Fruit fly (Drosophila melanogaster) whole organism, wandering third instar larva: ENCODE results near the gene CG3662.

Experiments used
- Abd-B ChIP-seq: fragments of >200 bp; optimal IDR thresholded peaks from 2 replicates; lab custom pipeline; 2017; ENCODE audit warnings: missing biosample characterization, missing genetic modification characterization
- CG32264 ChIP-seq: fragments of 200-800 bp; sonication (Bioruptor generic); optimal IDR thresholded peaks from 2 replicates; lab custom pipeline; 2016; ENCODE audit warnings: missing biosample characterization, missing genetic modification characterization
- CG9705 ChIP-seq: fragments of 200-800 bp; sonication (Bioruptor generic); optimal IDR thresholded peaks from 2 replicates; lab custom pipeline; 2018; ENCODE audit warnings: missing biosample characterization, mild to moderate bottlenecking, missing genetic modification characterization
- CrebA ChIP-seq: fragments of 200-800 bp; sonication (Bioruptor generic); optimal IDR thresholded peaks from 2 replicates; lab custom pipeline; 2016; ENCODE audit warnings: missing biosample characterization, mild to moderate bottlenecking, missing genetic modification characterization, borderline replicate concordance
- Dfd ChIP-seq: fragments of >200 bp; optimal IDR thresholded peaks from 2 replicates; lab custom pipeline; 2017; ENCODE audit warnings: missing biosample characterization, missing genetic modification characterization
- Dif ChIP-seq: fragments of 200-275, 200-300 bp; sonication (Bioruptor generic); optimal IDR thresholded peaks from 2 replicates; lab custom pipeline; 2018; ENCODE audit warnings: missing biosample characterization, missing genetic modification characterization; ENCODE audit not compliant: partially characterized antibody
- GATAd ChIP-seq: sonication (Bioruptor generic); optimal IDR thresholded peaks from 2 replicates; lab custom pipeline; 2016; ENCODE audit warnings: missing biosample characterization, missing genetic modification characterization
- HLH106 ChIP-seq: fragments of 200-800 bp; optimal IDR thresholded peaks from 3 replicates; lab custom pipeline; 2019; ENCODE audit warnings: missing biosample characterization, mild to moderate bottlenecking, missing genetic modification characterization, moderate library complexity
- Hnf4 ChIP-seq: fragments of 200-800 bp; sonication (Bioruptor generic); optimal IDR thresholded peaks from 2 replicates; lab custom pipeline; 2016; ENCODE audit warnings: missing biosample characterization, mild to moderate bottlenecking, missing genetic modification characterization
- Hr78 ChIP-seq: fragments of >200 bp; optimal IDR thresholded peaks from 2 replicates; lab custom pipeline; 2017; ENCODE audit warnings: missing biosample characterization, missing genetic modification characterization
- Hr83 ChIP-seq: fragments of 200-300 bp; sonication (Bioruptor generic); optimal IDR thresholded peaks from 2 replicates; lab custom pipeline; 2016; ENCODE audit warnings: missing biosample characterization, mild to moderate bottlenecking, missing genetic modification characterization, moderate library complexity; ENCODE audit not compliant: poor library complexity, severe bottlenecking
- Jra ChIP-seq: sonication (Bioruptor generic); optimal IDR thresholded peaks from 2 replicates; lab custom pipeline; 2016; ENCODE audit warnings: missing biosample characterization, missing genetic modification characterization
- Mio ChIP-seq: sonication (Bioruptor generic); optimal IDR thresholded peaks from 2 replicates; lab custom pipeline; 2016; ENCODE audit warnings: missing biosample characterization, missing genetic modification characterization
- Myc ChIP-seq: fragments of >200 bp; optimal IDR thresholded peaks from 2 replicates; lab custom pipeline; 2017
- N ChIP-seq: fragments of >200 bp; optimal IDR thresholded peaks from 2 replicates; lab custom pipeline; 2018; ENCODE audit warnings: missing biosample characterization, missing external identifiers, missing genetic modification characterization
- OdsH ChIP-seq: fragments of 200-800 bp; sonication (Bioruptor generic); optimal IDR thresholded peaks from 2 replicates; lab custom pipeline; 2016; ENCODE audit warnings: missing biosample characterization, mild to moderate bottlenecking, missing genetic modification characterization
- Rel ChIP-seq, 2 experiments: fragments of 200-800 bp; sonication (Bioruptor generic) in 1 of 2; optimal IDR thresholded peaks; 2 replicates in 1 of 2; 3 replicates in 1 of 2; lab custom pipeline; 2016 to 2019; ENCODE audit warnings: mild to moderate bottlenecking in 2 of 2, missing biosample characterization in 2 of 2, missing genetic modification characterization in 2 of 2, moderate library complexity in 1 of 2
- Sp1 ChIP-seq: fragments of 200-800 bp; sonication (Bioruptor generic); optimal IDR thresholded peaks from 3 replicates; lab custom pipeline; 2019; ENCODE audit warnings: missing biosample characterization, mild to moderate bottlenecking, missing genetic modification characterization, moderate library complexity
- Vsx2 ChIP-seq: fragments of 200-300, 225-300 bp; sonication (Bioruptor generic); optimal IDR thresholded peaks from 2 replicates; lab custom pipeline; 2018; ENCODE audit warnings: missing biosample characterization, missing genetic modification characterization; ENCODE audit not compliant: partially characterized antibody
- br ChIP-seq: fragments of 200-800 bp; sonication (Bioruptor generic); optimal IDR thresholded peaks from 2 replicates; lab custom pipeline; 2016; ENCODE audit warnings: missing biosample characterization, missing genetic modification characterization
- brk ChIP-seq: fragments of 200-800 bp; sonication (Bioruptor generic); optimal IDR thresholded peaks from 2 replicates; lab custom pipeline; 2016; ENCODE audit warnings: missing biosample characterization, mild to moderate bottlenecking, missing genetic modification characterization
- dl ChIP-seq, 2 experiments: fragments of 175-275, 200-275 bp in 1 of 2; fragments of 200-275 bp in 1 of 2; sonication (Bioruptor generic); optimal IDR thresholded peaks; lab custom pipeline; 2018; ENCODE audit warnings: mild to moderate bottlenecking in 2 of 2, missing biosample characterization in 2 of 2, missing genetic modification characterization in 2 of 2, moderate library complexity in 2 of 2; ENCODE audit not compliant: partially characterized antibody in 2 of 2, insufficient read depth in 1 of 2
- dmrt93B ChIP-seq: fragments of 200-800 bp; sonication (Bioruptor generic); optimal IDR thresholded peaks from 2 replicates; lab custom pipeline; 2018; ENCODE audit warnings: missing biosample characterization, mild to moderate bottlenecking, missing genetic modification characterization
- dsf ChIP-seq: sonication (Bioruptor generic); optimal IDR thresholded peaks from 2 replicates; lab custom pipeline; 2016; ENCODE audit warnings: missing biosample characterization, missing genetic modification characterization, borderline replicate concordance
- ey ChIP-seq: fragments of 200-800 bp; sonication (Bioruptor generic); optimal IDR thresholded peaks from 2 replicates; lab custom pipeline; 2016; ENCODE audit warnings: missing biosample characterization, missing genetic modification characterization
- foxo ChIP-seq, 2 experiments: fragments of 200-800 bp; sonication (Bioruptor generic); optimal IDR thresholded peaks; 2 replicates in 1 of 2; 3 replicates in 1 of 2; lab custom pipeline; 2016 to 2017; ENCODE audit warnings: missing biosample characterization in 2 of 2, missing genetic modification characterization in 2 of 2
- fru ChIP-seq: fragments of 200-800 bp; sonication (Bioruptor generic); optimal IDR thresholded peaks from 3 replicates; lab custom pipeline; 2016; ENCODE audit warnings: missing biosample characterization, mild to moderate bottlenecking, missing genetic modification characterization
- h ChIP-seq: fragments of 200-800 bp; sonication (Bioruptor generic); optimal IDR thresholded peaks from 3 replicates; lab custom pipeline; 2016; ENCODE audit warnings: missing biosample characterization, mild to moderate bottlenecking, missing genetic modification characterization
- jim ChIP-seq: fragments of 175-275, 200-325 bp; sonication (Bioruptor generic); optimal IDR thresholded peaks from 2 replicates; lab custom pipeline; 2016; ENCODE audit warnings: missing biosample characterization, mild to moderate bottlenecking, missing genetic modification characterization
- lola ChIP-seq: fragments of >200 bp; optimal IDR thresholded peaks from 2 replicates; lab custom pipeline; 2017; ENCODE audit warnings: missing biosample characterization, missing genetic modification characterization
- pan ChIP-seq: fragments of >200 bp; optimal IDR thresholded peaks from 2 replicates; lab custom pipeline; 2017
- psq ChIP-seq: fragments of 200-800 bp; sonication (Bioruptor generic); optimal IDR thresholded peaks from 3 replicates; lab custom pipeline; 2017; ENCODE audit warnings: missing biosample characterization, mild to moderate bottlenecking, missing genetic modification characterization, moderate library complexity
- rgr ChIP-seq: fragments of 200-800 bp; sonication (Bioruptor generic); optimal IDR thresholded peaks from 3 replicates; lab custom pipeline; 2016; ENCODE audit warnings: missing biosample characterization, mild to moderate bottlenecking, missing genetic modification characterization
- sage ChIP-seq: fragments of 200-800 bp; sonication (Bioruptor generic); optimal IDR thresholded peaks from 2 replicates; lab custom pipeline; 2016; ENCODE audit warnings: missing biosample characterization, mild to moderate bottlenecking, missing genetic modification characterization
- sv ChIP-seq: fragments of 200-800 bp; sonication (Bioruptor generic); optimal IDR thresholded peaks from 3 replicates; lab custom pipeline; 2016; ENCODE audit warnings: missing biosample characterization, missing genetic modification characterization
- tai ChIP-seq: sonication (Bioruptor generic); optimal IDR thresholded peaks from 2 replicates; lab custom pipeline; 2016; ENCODE audit warnings: missing biosample characterization, missing genetic modification characterization
- usp ChIP-seq: fragments of >200 bp; optimal IDR thresholded peaks from 2 replicates; lab custom pipeline; 2017; ENCODE audit warnings: missing biosample characterization, missing genetic modification characterization
- woc ChIP-seq: sonication (Bioruptor generic); optimal IDR thresholded peaks from 2 replicates; lab custom pipeline; 2016; ENCODE audit warnings: missing biosample characterization, mild to moderate bottlenecking, missing genetic modification characterization

The CG3662 gene

DNA sequence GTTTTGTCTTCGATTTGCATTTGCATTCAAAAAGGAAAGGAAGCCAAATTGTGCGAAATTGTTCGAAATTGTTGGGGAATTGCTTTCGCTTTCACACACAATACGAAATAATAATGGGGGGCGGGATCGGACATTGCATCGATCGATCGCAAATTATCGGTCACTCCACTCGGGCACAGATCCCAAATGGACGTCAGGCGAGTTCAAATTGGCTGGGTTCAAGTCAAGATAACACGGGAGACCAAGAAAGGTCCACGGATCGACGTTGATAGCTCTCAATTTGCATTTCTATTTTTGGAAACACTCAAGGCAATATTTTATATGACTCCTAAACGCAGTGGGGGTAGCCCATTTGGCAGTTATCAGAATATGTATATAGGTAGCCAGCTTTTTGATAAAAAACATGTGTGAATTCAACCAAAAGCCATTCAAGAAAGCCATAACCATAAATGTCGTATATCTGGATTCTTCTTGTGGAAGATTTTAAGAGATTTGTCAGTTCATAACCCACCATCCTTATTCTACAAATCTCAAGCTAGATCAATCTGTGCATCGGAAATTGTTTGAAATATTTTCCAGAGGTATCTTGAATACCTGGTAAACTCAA lies 28.2 kb downstream of the CG3662 start:
- no peak for TF ChIP-seq woc (GFP tag; lab: Kevin White, UChicago)
- no peak for TF ChIP-seq Rel (GFP tag; optimal IDR thresholded peaks at IDR 0.05; lab: Kevin White, UChicago)
- TF ChIP-seq Rel (tag; optimal IDR thresholded peaks at IDR 0.05; lab: Kevin White, UChicago) = peak; percentile 53
- TF ChIP-seq, all 38 proteins: peak for 1

DNA sequence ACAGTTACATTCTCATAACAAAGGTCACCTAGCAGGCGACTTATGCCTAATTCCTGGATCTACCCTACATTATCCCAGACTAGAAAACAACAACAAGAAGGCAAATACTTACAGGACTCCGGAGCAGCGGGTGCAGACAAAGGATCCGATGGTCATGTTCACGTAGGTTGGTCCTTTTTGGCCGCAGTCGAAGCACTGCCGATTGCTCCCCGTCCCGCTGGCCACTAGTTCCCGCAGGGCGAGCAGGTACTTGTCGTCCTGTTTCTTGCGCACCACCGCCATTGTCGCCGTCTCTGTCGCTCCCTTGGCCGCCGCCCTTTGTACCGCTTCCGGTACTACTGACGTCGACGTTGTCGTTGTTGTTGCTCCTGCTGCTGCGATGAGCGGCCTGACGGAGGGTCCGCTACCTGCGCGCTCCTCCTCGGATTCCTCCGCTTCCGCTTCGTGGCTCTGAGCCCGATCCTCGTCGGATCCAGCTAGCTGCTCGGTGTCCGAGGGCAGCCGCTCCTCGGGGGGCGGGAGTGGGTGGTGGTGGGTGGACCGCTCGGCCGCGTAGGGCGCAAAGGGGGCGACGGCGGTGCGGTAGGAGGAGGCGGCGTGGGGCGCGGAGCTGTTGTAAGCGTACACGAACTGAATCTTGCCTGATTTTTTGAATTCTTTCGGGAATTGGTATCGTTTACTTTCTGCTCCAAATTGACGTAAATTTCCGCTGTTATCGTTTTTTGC lies 28.9 kb downstream of the CG3662 start:
- TF ChIP-seq Dfd (GFP tag; lab: Kevin White, UChicago) (peak; percentile 96), OdsH (GFP tag; lab: Kevin White, UChicago) (no peak), lola (GFP tag; lab: Kevin White, UChicago) (no peak), dl (GFP tag; optimal IDR thresholded peaks at IDR 0.05; lab: Kevin White, UChicago; ENCODE audit: insufficient read depth in 1 of 2, partially characterized antibody in 2 of 2) (no peak), woc (GFP tag; lab: Kevin White, UChicago) (no peak), brk (GFP tag; lab: Kevin White, UChicago) (no peak)

DNA sequence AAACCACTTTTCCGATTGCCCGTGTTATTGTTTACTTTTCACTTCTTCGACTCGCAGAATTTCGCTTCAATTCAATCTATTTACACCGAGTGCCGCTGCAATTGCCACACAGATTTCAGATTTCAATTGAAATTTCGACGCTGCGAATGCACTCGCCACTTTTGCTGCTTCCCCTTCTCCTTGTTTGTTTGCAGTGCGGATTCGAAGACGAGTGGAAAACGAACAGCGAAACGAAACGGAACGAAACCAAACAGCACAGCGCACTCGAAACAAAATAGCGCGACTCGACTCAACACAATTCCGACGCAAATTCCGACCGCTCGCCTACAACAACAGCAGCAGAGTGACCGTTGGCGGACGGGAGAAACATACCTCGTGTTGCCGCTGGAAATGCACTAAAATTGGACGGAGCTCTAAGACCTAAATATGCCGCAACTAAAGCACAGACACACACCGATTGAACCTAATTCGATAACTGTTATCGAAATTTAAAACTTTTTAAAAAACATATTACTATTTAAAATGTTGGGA lies 29.7 kb downstream of the CG3662 start, which contains the start of gene drongo:
Gene drongo, minus strand, starts transcription at position 345 of the 531 bp plus-strand sequence.
- TF ChIP-seq fru (GFP tag; lab: Kevin White, UChicago) (peak; percentile 8), psq (GFP tag; lab: Kevin White, UChicago) (peak; percentile 75), Hnf4 (peak; percentile 41), Dif (GFP tag; lab: Kevin White, UChicago) (peak; percentile 17), Myc (lab: Kevin White, UChicago) (peak; percentile 5), brk (GFP tag; lab: Kevin White, UChicago) (no peak), Mio (GFP tag; lab: Kevin White, UChicago) (no peak), CG9705 (GFP tag; lab: Kevin White, UChicago) (no peak), pan (lab: Kevin White, UChicago) (no peak), tai (no peak), Dfd (GFP tag; lab: Kevin White, UChicago) (no peak), Jra (GFP tag; lab: Kevin White, UChicago) (peak; percentile 36), rgr (peak; percentile 20), dsf (GFP tag; lab: Kevin White, UChicago) (peak; percentile 1), sv (GFP tag; lab: Kevin White, UChicago) (no peak), br (GFP tag; lab: Kevin White, UChicago) (peak; percentile 55), Hr83 (GFP tag; lab: Kevin White, UChicago) (peak; percentile 55), lola (GFP tag; lab: Kevin White, UChicago) (no peak), N (GFP tag; lab: Kevin White, UChicago) (no peak), Hr78 (GFP tag; lab: Kevin White, UChicago) (no peak), h (GFP tag; lab: Kevin White, UChicago) (peak; percentile 46), HLH106 (tag; lab: Kevin White, UChicago) (no peak), dl (GFP tag; optimal IDR thresholded peaks at IDR 0.05; lab: Kevin White, UChicago; ENCODE audit: insufficient read depth in 1 of 2, partially characterized antibody in 2 of 2) (no peak), ey (GFP tag; lab: Kevin White, UChicago) (no peak), foxo (GFP tag; optimal IDR thresholded peaks at IDR 0.05; lab: Kevin White, UChicago) (peak in 1 of 2 experiments; percentile 14), Rel (GFP tag; optimal IDR thresholded peaks at IDR 0.05; lab: Kevin White, UChicago) (no peak), Rel (tag; optimal IDR thresholded peaks at IDR 0.05; lab: Kevin White, UChicago) (peak; percentile 26), OdsH (GFP tag; lab: Kevin White, UChicago) (no peak), Sp1 (GFP tag; lab: Kevin White, UChicago) (peak; percentile 68), dmrt93B (GFP tag; lab: Kevin White, UChicago) (no peak), sage (GFP tag; lab: Kevin White, UChicago) (no peak), Abd-B (no peak), Vsx2 (no peak), usp (no peak), GATAd (GFP tag; lab: Kevin White, UChicago) (no peak), jim (GFP tag; lab: Kevin White, UChicago) (peak; percentile 61), CrebA (GFP tag; lab: Kevin White, UChicago) (no peak), CG32264 (no peak), woc (GFP tag; lab: Kevin White, UChicago) (no peak)
